Worm (Caenorhabditis elegans) whole organism, mixed stage, embryonic: ENCODE data around the gene dod-17.

Source experiments
- ceh-39 ChIP-seq: fragments of 150-350 bp; optimal IDR thresholded peaks from 2 replicates; lab custom pipeline; 2014; ENCODE audit warnings: missing biosample characterization, missing genetic modification characterization
- lsy-2 ChIP-seq: fragments of 150-350 bp; optimal IDR thresholded peaks from 2 replicates; lab custom pipeline; 2014; ENCODE audit warnings: missing biosample characterization, missing genetic modification characterization
- nhr-12 ChIP-seq: fragments of 150-350 bp; optimal IDR thresholded peaks from 2 replicates; lab custom pipeline; 2014; ENCODE audit warnings: missing biosample characterization, missing genetic modification characterization
- nhr-28 ChIP-seq: fragments of 150-350 bp; optimal IDR thresholded peaks from 2 replicates; lab custom pipeline; 2014; ENCODE audit warnings: missing biosample characterization, missing genetic modification characterization
- nhr-76 ChIP-seq: sonication (generic microtip); optimal IDR thresholded peaks from 2 replicates; lab custom pipeline; 2017; ENCODE audit warnings: missing biosample characterization, missing genetic modification characterization
- snpc-4 ChIP-seq: fragments of 150-350 bp; optimal IDR thresholded peaks from 2 replicates; lab custom pipeline; 2014; ENCODE audit warnings: missing biosample characterization, missing genetic modification characterization
- ztf-11 ChIP-seq: fragments of 150-350 bp; optimal IDR thresholded peaks from 2 replicates; lab custom pipeline; 2014; ENCODE audit warnings: missing biosample characterization, missing genetic modification characterization

- TF ChIP-seq lsy-2 (tag; lab: Kevin White, UChicago), result no peak
- TF ChIP-seq ceh-39 (tag; lab: Kevin White, UChicago), result no peak
- no peak for TF ChIP-seq nhr-28 (tag; lab: Kevin White, UChicago)
- TF ChIP-seq nhr-76 (tag; lab: Kevin White, UChicago), result no peak
- no peak for TF ChIP-seq ztf-11 (tag; lab: Kevin White, UChicago)
- no peak for TF ChIP-seq snpc-4 (tag; lab: Kevin White, UChicago)
- TF ChIP-seq nhr-12, result no peak
These were observed 33.5 kb upstream of the dod-17 start, which contains the start of gene dct-19 for ce11 chrIV:12942633-12943032.
